Fruit fly (Drosophila melanogaster) whole organism, embryonic: ENCODE results near the gene CG11155.

Experiments used
- Abd-B ChIP-seq: fragments of 200-800 bp; sonication (Bioruptor generic); optimal IDR thresholded peaks from 2 replicates; lab custom pipeline; 2018; ENCODE audit warnings: missing biosample characterization, mild to moderate bottlenecking, missing genetic modification characterization, moderate library complexity
- Adf1 ChIP-seq: fragments of 200-800 bp; sonication (Bioruptor generic); IDR thresholded peaks from 2 replicates; pipeline ENCODE4 v1.3.6; 2022; ENCODE audit warnings: missing biosample characterization, missing genetic modification characterization
- Atf3 ChIP-seq: fragments of 200-800 bp; sonication (Bioruptor generic); optimal IDR thresholded peaks from 3 replicates; lab custom pipeline; 2016; ENCODE audit warnings: missing biosample characterization, missing genetic modification characterization
- B-H2 ChIP-seq: fragments of 200-800 bp; sonication (Bioruptor generic); optimal IDR thresholded peaks from 2 replicates; lab custom pipeline; 2018; ENCODE audit warnings: missing biosample characterization, mild to moderate bottlenecking, missing genetic modification characterization
- CG11504 ChIP-seq: fragments of 200-800 bp; sonication (Bioruptor generic); optimal IDR thresholded peaks from 3 replicates; lab custom pipeline; 2019; ENCODE audit warnings: missing biosample characterization, mild to moderate bottlenecking, missing genetic modification characterization, moderate library complexity
- CG11560 ChIP-seq: fragments of 200-800 bp; sonication (Bioruptor generic); IDR thresholded peaks from 3 replicates; pipeline ENCODE4 v1.3.6; 2022; ENCODE audit warnings: missing biosample characterization, missing genetic modification characterization
- CG12071 ChIP-seq: fragments of 200-800 bp; sonication (Bioruptor generic); optimal IDR thresholded peaks from 3 replicates; lab custom pipeline; 2018; ENCODE audit warnings: missing biosample characterization, mild to moderate bottlenecking, missing genetic modification characterization
- CG12769 ChIP-seq: fragments of 200-800 bp; sonication (Bioruptor generic); optimal IDR thresholded peaks from 2 replicates; lab custom pipeline; 2019; ENCODE audit warnings: missing biosample characterization, mild to moderate bottlenecking, missing genetic modification characterization, moderate library complexity
- CG12942 ChIP-seq: fragments of 200-800 bp; sonication (Bioruptor generic); optimal IDR thresholded peaks from 3 replicates; lab custom pipeline; 2016; ENCODE audit warnings: missing biosample characterization, missing genetic modification characterization
- CG13894 ChIP-seq: fragments of 200-800 bp; sonication (Bioruptor generic); optimal IDR thresholded peaks from 3 replicates; lab custom pipeline; 2018; ENCODE audit warnings: missing biosample characterization, mild to moderate bottlenecking, missing genetic modification characterization, moderate library complexity
- CG14710 ChIP-seq: fragments of 200-800 bp; sonication (Bioruptor generic); optimal IDR thresholded peaks from 3 replicates; lab custom pipeline; 2019; ENCODE audit warnings: missing biosample characterization, mild to moderate bottlenecking, missing genetic modification characterization, moderate library complexity
- CG15073 ChIP-seq: fragments of 200-800 bp; sonication (Bioruptor generic); optimal IDR thresholded peaks from 2 replicates; lab custom pipeline; 2016; ENCODE audit warnings: missing biosample characterization, missing genetic modification characterization
- CG16779 ChIP-seq: fragments of 200-800 bp; sonication (Bioruptor generic); IDR thresholded peaks from 2 replicates; pipeline ENCODE4 v1.3.6; 2022; ENCODE audit warnings: missing biosample characterization, missing genetic modification characterization
- CG17385 ChIP-seq: fragments of 200-800 bp; sonication (Bioruptor generic); optimal IDR thresholded peaks from 3 replicates; lab custom pipeline; 2018; ENCODE audit warnings: missing biosample characterization, mild to moderate bottlenecking, missing genetic modification characterization
- CG2889 ChIP-seq: fragments of 200-800 bp; sonication (Bioruptor generic); IDR thresholded peaks from 3 replicates; pipeline ENCODE4 v1.3.6; 2022; ENCODE audit warnings: missing biosample characterization, missing genetic modification characterization
- CG30020 ChIP-seq: fragments of 200-800 bp; optimal IDR thresholded peaks from 2 replicates; lab custom pipeline; 2019; ENCODE audit warnings: missing biosample characterization, mild to moderate bottlenecking, missing genetic modification characterization, moderate library complexity
- CG3995 ChIP-seq: fragments of 200-800 bp; sonication (Bioruptor generic); optimal IDR thresholded peaks from 3 replicates; lab custom pipeline; 2016; ENCODE audit warnings: missing biosample characterization, missing genetic modification characterization
- CG4707 ChIP-seq: fragments of 200-800 bp; sonication (Bioruptor generic); optimal IDR thresholded peaks from 2 replicates; lab custom pipeline; 2018; ENCODE audit warnings: missing biosample characterization, mild to moderate bottlenecking, missing genetic modification characterization, moderate library complexity
- CG6654 ChIP-seq: fragments of 200-800 bp; sonication (Bioruptor generic); optimal IDR thresholded peaks from 2 replicates; lab custom pipeline; 2017; ENCODE audit warnings: missing biosample characterization, mild to moderate bottlenecking, missing genetic modification characterization
- CG6683 ChIP-seq: fragments of 200-800 bp; sonication (Bioruptor generic); optimal IDR thresholded peaks from 2 replicates; lab custom pipeline; 2017; ENCODE audit warnings: missing biosample characterization, mild to moderate bottlenecking, missing genetic modification characterization, missing genetic modification reagents
- CG6791 ChIP-seq: fragments of 200-800 bp; sonication (Bioruptor generic); IDR thresholded peaks from 3 replicates; pipeline ENCODE4 v1.3.6; 2022; ENCODE audit warnings: missing biosample characterization, missing genetic modification characterization; ENCODE audit not compliant: partially characterized antibody
- CG7839 ChIP-seq: fragments of 200-800 bp; sonication (Bioruptor generic); optimal IDR thresholded peaks from 3 replicates; lab custom pipeline; 2018; ENCODE audit warnings: missing biosample characterization, mild to moderate bottlenecking, missing genetic modification characterization, moderate library complexity
- CG9609 ChIP-seq: fragments of 200-800 bp; sonication (Bioruptor generic); optimal IDR thresholded peaks from 3 replicates; lab custom pipeline; 2016; ENCODE audit warnings: missing biosample characterization, missing genetic modification characterization
- CrebB ChIP-seq: fragments of 200-800 bp; sonication (Bioruptor generic); optimal IDR thresholded peaks from 3 replicates; lab custom pipeline; 2018; ENCODE audit warnings: missing biosample characterization, mild to moderate bottlenecking, missing genetic modification characterization
- Deaf1 ChIP-seq: fragments of 200-800 bp; optimal IDR thresholded peaks from 3 replicates; lab custom pipeline; 2019; ENCODE audit warnings: missing biosample characterization, mild to moderate bottlenecking, missing genetic modification characterization, moderate library complexity
- Dfd ChIP-seq, 2 experiments: fragments of >200 bp; optimal IDR thresholded peaks; 2 replicates each; lab custom pipeline; 2017; ENCODE audit warnings: missing biosample characterization in 2 of 2, missing genetic modification characterization in 2 of 2
- Dip2 ChIP-seq: fragments of 200-800 bp; sonication (Bioruptor generic); IDR thresholded peaks from 2 replicates; pipeline ENCODE4 v1.3.6; 2022; ENCODE audit warnings: missing biosample characterization, missing genetic modification characterization
- Dll ChIP-seq: fragments of 200-800 bp; sonication (Bioruptor generic); IDR thresholded peaks from 4 replicates; pipeline ENCODE4 v1.3.6; 2022; ENCODE audit warnings: missing biosample characterization, missing genetic modification characterization; ENCODE audit not compliant: partially characterized antibody
- Doc3 ChIP-seq: fragments of 200-800 bp; sonication (Bioruptor generic); IDR thresholded peaks from 3 replicates; pipeline ENCODE4 v1.3.6; 2022; ENCODE audit warnings: missing biosample characterization, missing genetic modification characterization; ENCODE audit not compliant: partially characterized antibody
- Gsc ChIP-seq: fragments of 200-800 bp; sonication (Bioruptor generic); IDR thresholded peaks from 2 replicates; pipeline ENCODE4 v1.3.6; 2022; ENCODE audit warnings: missing biosample characterization, missing genetic modification characterization
- Hmx ChIP-seq: fragments of 200-800 bp; sonication (Bioruptor generic); optimal IDR thresholded peaks from 2 replicates; lab custom pipeline; 2016; ENCODE audit warnings: missing biosample characterization, missing genetic modification characterization
- MTF-1 ChIP-seq: fragments of 200-800 bp; sonication (Bioruptor generic); optimal IDR thresholded peaks from 2 replicates; lab custom pipeline; 2018; ENCODE audit warnings: missing biosample characterization, mild to moderate bottlenecking, missing genetic modification characterization, borderline replicate concordance
- Meics ChIP-seq: fragments of 200-800 bp; sonication (Bioruptor generic); optimal IDR thresholded peaks from 2 replicates; lab custom pipeline; 2017; ENCODE audit warnings: missing biosample characterization, mild to moderate bottlenecking, missing genetic modification characterization
- Myb ChIP-seq: fragments of 200-800 bp; sonication (Bioruptor generic); optimal IDR thresholded peaks from 2 replicates; lab custom pipeline; 2016; ENCODE audit warnings: missing biosample characterization, missing genetic modification characterization
- NK7.1 ChIP-seq: fragments of 200-800 bp; sonication (Bioruptor generic); optimal IDR thresholded peaks from 3 replicates; lab custom pipeline; 2016; ENCODE audit warnings: missing biosample characterization, missing genetic modification characterization
- Ssrp ChIP-seq: fragments of 200-800 bp; sonication (Bioruptor generic); optimal IDR thresholded peaks from 2 replicates; lab custom pipeline; 2018; ENCODE audit warnings: missing biosample characterization, mild to moderate bottlenecking, missing genetic modification characterization, moderate library complexity
- ara ChIP-seq: fragments of 200-800 bp; sonication (Bioruptor generic); IDR thresholded peaks from 2 replicates; pipeline ENCODE4 v1.3.6; 2022; ENCODE audit warnings: missing biosample characterization, missing genetic modification characterization
- cato ChIP-seq: fragments of 200-800 bp; sonication (Bioruptor generic); optimal IDR thresholded peaks from 2 replicates; lab custom pipeline; 2016; ENCODE audit warnings: missing biosample characterization, missing genetic modification characterization, borderline replicate concordance
- da ChIP-seq: fragments of 200-800 bp; sonication (Bioruptor generic); optimal IDR thresholded peaks from 2 replicates; lab custom pipeline; 2016; ENCODE audit warnings: missing biosample characterization, missing genetic modification characterization
- eve ChIP-seq, 2 experiments: fragments of >200 bp; optimal IDR thresholded peaks; 2 replicates each; lab custom pipeline; 2017; ENCODE audit warnings: missing biosample characterization in 2 of 2, missing genetic modification characterization in 2 of 2
- hbn ChIP-seq: fragments of 200-800 bp; sonication (Bioruptor generic); IDR thresholded peaks from 2 replicates; pipeline ENCODE4 v1.3.6; 2022; ENCODE audit warnings: missing biosample characterization, missing genetic modification characterization; ENCODE audit not compliant: partially characterized antibody
- jigr1 ChIP-seq: fragments of 200-800 bp; sonication (Bioruptor generic); IDR thresholded peaks from 3 replicates; pipeline ENCODE4 v1.3.6; 2022; ENCODE audit warnings: missing biosample characterization, missing genetic modification characterization
- luna ChIP-seq: fragments of 200-800 bp; sonication (Bioruptor generic); optimal IDR thresholded peaks from 2 replicates; lab custom pipeline; 2016; ENCODE audit warnings: missing biosample characterization, missing genetic modification characterization
- maf-S ChIP-seq: fragments of 200-800 bp; sonication (Bioruptor generic); optimal IDR thresholded peaks from 2 replicates; lab custom pipeline; 2016; ENCODE audit warnings: missing biosample characterization, missing genetic modification characterization
- oc ChIP-seq: fragments of 200-800 bp; sonication (Bioruptor generic); optimal IDR thresholded peaks from 2 replicates; lab custom pipeline; 2018; ENCODE audit warnings: missing biosample characterization, mild to moderate bottlenecking, missing genetic modification characterization, moderate library complexity
- p53 ChIP-seq: fragments of 200-800 bp; sonication (Bioruptor generic); optimal IDR thresholded peaks from 2 replicates; lab custom pipeline; 2016; ENCODE audit warnings: missing biosample characterization, missing genetic modification characterization
- pfk ChIP-seq: fragments of 200-800 bp; sonication (Bioruptor generic); optimal IDR thresholded peaks from 2 replicates; lab custom pipeline; 2018; ENCODE audit warnings: missing biosample characterization, mild to moderate bottlenecking, missing genetic modification characterization, moderate library complexity
- ro ChIP-seq: fragments of 200-800 bp; sonication (Bioruptor generic); IDR thresholded peaks from 2 replicates; pipeline ENCODE4 v1.3.6; 2022; ENCODE audit warnings: missing biosample characterization, missing genetic modification characterization
- sisA ChIP-seq: fragments of 200-800 bp; sonication (Bioruptor generic); IDR thresholded peaks from 2 replicates; pipeline ENCODE4 v1.3.6; 2022; ENCODE audit warnings: missing biosample characterization, missing genetic modification characterization
- slou ChIP-seq: fragments of 200-800 bp; sonication (Bioruptor generic); optimal IDR thresholded peaks from 3 replicates; lab custom pipeline; 2016; ENCODE audit warnings: missing biosample characterization, missing genetic modification characterization
- tin ChIP-seq: fragments of 200-800 bp; sonication (Bioruptor generic); optimal IDR thresholded peaks from 3 replicates; lab custom pipeline; 2016; ENCODE audit warnings: missing biosample characterization, missing genetic modification characterization
- trh ChIP-seq: fragments of 200-800 bp; sonication (Bioruptor generic); optimal IDR thresholded peaks from 2 replicates; lab custom pipeline; 2016; ENCODE audit warnings: missing biosample characterization, missing genetic modification characterization

The CG11155 gene

dm6 chr4:1146456-1146855, 20.1 kb downstream of the CG11155 start (continued):
- no peak for TF ChIP-seq CG6683
- no peak for TF ChIP-seq cato (GFP tag; lab: Kevin White, UChicago)
- TF ChIP-seq sisA (GFP tag; lab: Robert Waterston, UW), result no peak
- TF ChIP-seq CG12769 (tag; lab: Kevin White, UChicago), result peak; percentile 29
- TF ChIP-seq Atf3, result no peak
- no peak for TF ChIP-seq CG11504 (tag; lab: Kevin White, UChicago)
- TF ChIP-seq CG9609 (GFP tag; lab: Kevin White, UChicago), result no peak
- peak; percentile 10 for TF ChIP-seq Myb (GFP tag; lab: Kevin White, UChicago)
- TF ChIP-seq pfk (GFP tag; lab: Kevin White, UChicago), result peak; percentile 67
- TF ChIP-seq B-H2, result peak; percentile 6
- TF ChIP-seq CG16779 (GFP tag; lab: Robert Waterston, UW), result no peak
- TF ChIP-seq jigr1 (GFP tag; lab: Robert Waterston, UW), result no peak
- TF ChIP-seq CG6654 (GFP tag; lab: Kevin White, UChicago), result no peak
- TF ChIP-seq Adf1 (GFP tag; lab: Robert Waterston, UW), result no peak
- no peak for TF ChIP-seq Gsc (GFP tag; lab: Robert Waterston, UW)
- no peak for TF ChIP-seq Deaf1 (tag; lab: Kevin White, UChicago)
- no peak for TF ChIP-seq oc (tag; lab: Kevin White, UChicago)
- no peak for TF ChIP-seq CG11560 (tag; lab: Robert Waterston, UW)
- TF ChIP-seq trh (GFP tag; lab: Kevin White, UChicago), result no peak
- TF ChIP-seq Dip2 (GFP tag; lab: Robert Waterston, UW), result no peak
- peak; percentile 70 for TF ChIP-seq CG13894 (tag; lab: Kevin White, UChicago)
- TF ChIP-seq Doc3, result no peak
- TF ChIP-seq maf-S (GFP tag; lab: Kevin White, UChicago), result no peak
- no peak for TF ChIP-seq Dfd (GFP tag; optimal IDR thresholded peaks at IDR 0.05; lab: Kevin White, UChicago)
- TF ChIP-seq slou (GFP tag; lab: Kevin White, UChicago), result no peak
- no peak for TF ChIP-seq p53 (GFP tag; lab: Kevin White, UChicago)
- no peak for TF ChIP-seq CG12942 (GFP tag; lab: Kevin White, UChicago)
- TF ChIP-seq eve (GFP tag; optimal IDR thresholded peaks at IDR 0.05; lab: Kevin White, UChicago), result peak in 1 of 2 experiments; percentile 57
- TF ChIP-seq Abd-B, result no peak
- TF ChIP-seq CG4707 (GFP tag; lab: Kevin White, UChicago), result peak; percentile 24
- TF ChIP-seq CG3995 (GFP tag; lab: Kevin White, UChicago), result peak; percentile 32
- TF ChIP-seq da (GFP tag; lab: Kevin White, UChicago), result no peak
- peak; percentile 38 for TF ChIP-seq CG17385 (GFP tag; lab: Kevin White, UChicago)
- peak; percentile 2 for TF ChIP-seq CG14710 (tag; lab: Kevin White, UChicago)
- TF ChIP-seq Ssrp (tag; lab: Kevin White, UChicago), result no peak
- TF ChIP-seq CrebB (tag; lab: Kevin White, UChicago), result no peak
- TF ChIP-seq MTF-1 (GFP tag; lab: Kevin White, UChicago), result no peak
- TF ChIP-seq ro (GFP tag; lab: Robert Waterston, UW), result no peak
- TF ChIP-seq CG6791, result no peak
- no peak for TF ChIP-seq CG2889 (GFP tag; lab: Robert Waterston, UW)
- no peak for TF ChIP-seq CG15073
- TF ChIP-seq CG7839 (tag; lab: Kevin White, UChicago), result no peak
- peak; percentile 43 for TF ChIP-seq Meics (GFP tag; lab: Kevin White, UChicago)
- no peak for TF ChIP-seq NK7.1 (GFP tag; lab: Kevin White, UChicago)
- no peak for TF ChIP-seq luna (GFP tag; lab: Kevin White, UChicago)
- TF ChIP-seq CG12071, result no peak
- TF ChIP-seq Hmx (GFP tag; lab: Kevin White, UChicago), result no peak
- TF ChIP-seq CG30020 (tag; lab: Kevin White, UChicago), result peak; percentile 96
- TF ChIP-seq tin (GFP tag; lab: Kevin White, UChicago), result no peak
- TF ChIP-seq Dll (GFP tag; lab: Robert Waterston, UW), result peak; percentile 33; the same call in 1 of the 4 replicates
- TF ChIP-seq hbn (GFP tag; lab: Robert Waterston, UW), result no peak
- no peak for TF ChIP-seq ara (GFP tag; lab: Robert Waterston, UW)
